Worm (Caenorhabditis elegans) whole organism, L3 larva: Measurements from ENCODE around the gene Y44A6B.3.

Source experiments
- ZK546.5 ChIP-seq: sonication (generic microtip); optimal IDR thresholded peaks from 2 replicates; lab custom pipeline; 2017; ENCODE audit warnings: missing biosample characterization, missing genetic modification characterization
- ceh-28 ChIP-seq: fragments of 150-350 bp; optimal IDR thresholded peaks from 2 replicates; lab custom pipeline; 2014; ENCODE audit warnings: missing biosample characterization, missing genetic modification reagents, missing genetic modification characterization
- ceh-9 ChIP-seq: sonication (generic microtip); optimal IDR thresholded peaks from 2 replicates; lab custom pipeline; 2018; ENCODE audit warnings: missing biosample characterization, missing genetic modification characterization
- elt-2 ChIP-seq: sonication (generic microtip); optimal IDR thresholded peaks from 2 replicates; lab custom pipeline; 2016; ENCODE audit warnings: missing genetic modification reagents, mild to moderate bottlenecking, missing genetic modification characterization, missing compliant biosample characterization
- elt-3 ChIP-seq, 3 experiments: fragments of 150-350 bp in 1 of 3; sonication (generic microtip) in 2 of 3; optimal IDR thresholded peaks; 2 replicates in 2 of 3; 4 replicates in 1 of 3; lab custom pipeline; 2014 to 2017; ENCODE audit warnings: missing biosample characterization in 3 of 3, missing genetic modification characterization in 3 of 3
- eor-1 ChIP-seq, 2 experiments: fragments of 150-350 bp; optimal IDR thresholded peaks; 2 replicates each; lab custom pipeline; 2014 to 2018; ENCODE audit warnings: missing biosample characterization in 2 of 2, missing genetic modification characterization in 2 of 2
- fkh-10 ChIP-seq: sonication (generic microtip); optimal IDR thresholded peaks from 2 replicates; lab custom pipeline; 2017; ENCODE audit warnings: missing biosample characterization, missing genetic modification reagents, missing genetic modification characterization
- fkh-2 ChIP-seq: fragments of 150-350 bp; optimal IDR thresholded peaks from 2 replicates; lab custom pipeline; 2014; ENCODE audit warnings: missing biosample characterization, missing genetic modification reagents, missing genetic modification characterization
- jun-1 ChIP-seq: fragments of 150-350 bp; optimal IDR thresholded peaks from 2 replicates; lab custom pipeline; 2014; ENCODE audit warnings: missing biosample characterization, missing genetic modification reagents, missing genetic modification characterization
- lin-15B ChIP-seq: fragments of 150-350 bp; optimal IDR thresholded peaks from 2 replicates; lab custom pipeline; 2014; ENCODE audit warnings: missing biosample characterization, missing genetic modification characterization
- lin-39 ChIP-seq: fragments of 150-350 bp; optimal IDR thresholded peaks from 2 replicates; lab custom pipeline; 2018; ENCODE audit warnings: missing biosample characterization, missing genetic modification reagents, missing genetic modification characterization
- lsy-12 ChIP-seq: sonication (generic microtip); optimal IDR thresholded peaks from 2 replicates; lab custom pipeline; 2016; ENCODE audit warnings: mild to moderate bottlenecking, missing genetic modification characterization, missing compliant biosample characterization
- mml-1 ChIP-seq: fragments of 150-350 bp; sonication (generic microtip); optimal IDR thresholded peaks from 3 replicates; lab custom pipeline; 2014; ENCODE audit warnings: missing biosample characterization, missing genetic modification characterization
- nfya-1 ChIP-seq: sonication (generic microtip); optimal IDR thresholded peaks from 2 replicates; lab custom pipeline; 2017; ENCODE audit warnings: missing genetic modification characterization, mild to moderate bottlenecking, missing compliant biosample characterization, antibody characterized with exemption, moderate library complexity; ENCODE audit not compliant: insufficient read depth
- nhr-11 ChIP-seq: fragments of 150-350 bp; optimal IDR thresholded peaks from 2 replicates; lab custom pipeline; 2014; ENCODE audit warnings: missing biosample characterization, missing genetic modification characterization
- nhr-12 ChIP-seq: fragments of 150-350 bp; optimal IDR thresholded peaks from 2 replicates; lab custom pipeline; 2014; ENCODE audit warnings: missing biosample characterization, missing genetic modification characterization
- nhr-23 ChIP-seq: fragments of 150-350 bp; optimal IDR thresholded peaks from 2 replicates; lab custom pipeline; 2014; ENCODE audit warnings: missing biosample characterization, missing genetic modification reagents, missing genetic modification characterization
- nhr-237 ChIP-seq: fragments of 150-350 bp; optimal IDR thresholded peaks from 2 replicates; lab custom pipeline; 2014; ENCODE audit warnings: missing biosample characterization, missing genetic modification characterization
- nhr-25 ChIP-seq: sonication (generic microtip); optimal IDR thresholded peaks from 2 replicates; lab custom pipeline; 2017; ENCODE audit warnings: missing biosample characterization, missing genetic modification characterization
- nhr-43 ChIP-seq: sonication (generic microtip); optimal IDR thresholded peaks from 2 replicates; lab custom pipeline; 2016; ENCODE audit warnings: mild to moderate bottlenecking, missing genetic modification characterization, missing compliant biosample characterization; ENCODE audit not compliant: poor library complexity, severe bottlenecking
- nhr-76 ChIP-seq: fragments of 150-350 bp; sonication (generic microtip); optimal IDR thresholded peaks from 5 replicates; lab custom pipeline; 2014; ENCODE audit warnings: missing biosample characterization, missing genetic modification characterization
- nhr-77 ChIP-seq: fragments of 150-350 bp; optimal IDR thresholded peaks from 2 replicates; lab custom pipeline; 2014; ENCODE audit warnings: missing biosample characterization, missing genetic modification characterization
- skn-1 ChIP-seq: fragments of 150-350 bp; optimal IDR thresholded peaks from 2 replicates; lab custom pipeline; 2014; ENCODE audit warnings: missing biosample characterization, missing genetic modification characterization
- tbx-2 ChIP-seq: sonication (generic microtip); optimal IDR thresholded peaks from 2 replicates; lab custom pipeline; 2016; ENCODE audit warnings: mild to moderate bottlenecking, missing genetic modification characterization, missing compliant biosample characterization
- unc-39 ChIP-seq: sonication (generic microtip); optimal IDR thresholded peaks from 4 replicates; lab custom pipeline; 2017; ENCODE audit warnings: missing biosample characterization, missing genetic modification characterization
- unc-62 ChIP-seq: fragments of 150-350 bp; sonication (generic microtip); optimal IDR thresholded peaks from 4 replicates; lab custom pipeline; 2014; ENCODE audit warnings: missing biosample characterization, missing genetic modification reagents, missing genetic modification characterization
- zag-1 ChIP-seq: fragments of 150-350 bp; optimal IDR thresholded peaks from 2 replicates; lab custom pipeline; 2014; ENCODE audit warnings: missing biosample characterization, missing genetic modification characterization
- ztf-11 ChIP-seq: fragments of 150-350 bp; optimal IDR thresholded peaks from 2 replicates; lab custom pipeline; 2014; ENCODE audit warnings: missing biosample characterization, missing genetic modification characterization

Y44A6B.3 gene

DNA sequence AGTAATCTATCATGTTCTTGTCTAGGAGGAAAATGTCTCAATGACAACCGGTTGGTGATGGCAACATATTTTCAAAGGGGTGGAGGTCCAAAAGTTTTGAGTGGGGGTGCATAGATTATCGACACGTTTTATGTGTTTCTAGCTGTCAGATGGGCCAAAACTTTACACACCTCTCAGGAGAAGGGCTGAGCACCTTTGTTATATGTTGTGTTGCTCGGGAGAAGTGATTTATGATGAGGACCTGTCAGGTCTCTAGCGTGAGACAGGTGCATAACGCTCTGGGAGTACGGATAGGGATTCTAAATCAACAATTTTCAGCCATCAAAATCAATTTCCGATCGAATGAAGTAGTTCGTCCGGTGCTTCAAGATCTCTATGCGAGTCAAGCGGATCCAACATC is 18.4 kb upstream of the Y44A6B.3 start:
- TF ChIP-seq lin-15B, result no peak
- TF ChIP-seq ztf-11 (tag; lab: Kevin White, UChicago), result no peak
- no peak for TF ChIP-seq lin-39 (tag; lab: Kevin White, UChicago)
- no peak for TF ChIP-seq ZK546.5 (tag; lab: Kevin White, UChicago)
- TF ChIP-seq fkh-10 (GFP tag; lab: Kevin White, UChicago), result no peak
- TF ChIP-seq lsy-12 (tag; lab: Kevin White, UChicago), result no peak
- no peak for TF ChIP-seq zag-1 (tag; lab: Kevin White, UChicago)
- TF ChIP-seq nhr-76 (tag; lab: Kevin White, UChicago), result no peak
- TF ChIP-seq elt-3 (tag; optimal IDR thresholded peaks at IDR 0.05; lab: Kevin White, UChicago), result no peak
- TF ChIP-seq nhr-11 (tag; lab: Kevin White, UChicago), result no peak

DNA sequence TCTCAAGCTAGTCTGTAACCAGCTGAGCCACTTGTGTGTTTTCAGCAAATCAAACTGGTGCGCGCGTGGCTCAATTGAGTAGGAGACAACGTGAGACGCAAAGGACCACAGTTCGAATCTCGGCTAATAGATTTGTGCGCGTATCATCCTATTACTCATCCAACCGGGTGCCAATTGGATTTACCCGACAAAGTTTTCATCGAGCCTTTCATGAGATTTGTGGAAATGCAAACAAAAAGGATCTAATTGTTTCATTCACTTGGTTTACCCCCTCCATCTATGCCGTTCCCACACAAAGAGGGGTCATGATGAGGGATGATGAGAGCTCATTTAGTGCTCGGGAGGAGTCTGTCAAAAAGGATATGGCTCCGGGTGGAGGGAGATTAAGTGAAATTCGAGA is 16.9 kb upstream of the Y44A6B.3 start:
- no peak for TF ChIP-seq lin-15B
- no peak for TF ChIP-seq jun-1 (tag; lab: Kevin White, UChicago)
- TF ChIP-seq nhr-12, result no peak

DNA sequence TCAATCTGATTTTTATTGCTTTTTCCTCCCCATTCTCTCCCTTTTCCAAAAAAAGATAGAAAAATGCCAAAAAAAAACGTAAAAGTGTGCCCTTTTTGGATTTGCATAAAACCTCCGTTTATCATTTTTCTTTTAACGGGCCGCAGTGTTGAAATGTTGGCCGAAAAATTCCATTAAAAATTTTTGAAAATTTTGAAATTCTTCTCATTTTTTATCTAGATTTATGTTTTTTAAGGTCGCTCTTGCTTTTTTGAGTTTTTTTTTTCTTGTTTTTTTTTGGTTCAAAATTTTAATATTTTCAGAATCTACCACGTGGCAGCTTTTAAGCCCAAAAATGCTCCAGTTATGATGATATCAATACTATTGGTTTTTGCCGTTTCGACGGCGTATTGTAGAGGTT is 16.1 kb upstream of the Y44A6B.3 start, which contains the start of gene mnr-1:
TSS of gene mnr-1 (plus strand) at position 301 of the 400 bp plus-strand sequence.
- TF ChIP-seq nhr-43 (tag; lab: Kevin White, UChicago), result no peak
- TF ChIP-seq, all 47 proteins: peak for 0

DNA sequence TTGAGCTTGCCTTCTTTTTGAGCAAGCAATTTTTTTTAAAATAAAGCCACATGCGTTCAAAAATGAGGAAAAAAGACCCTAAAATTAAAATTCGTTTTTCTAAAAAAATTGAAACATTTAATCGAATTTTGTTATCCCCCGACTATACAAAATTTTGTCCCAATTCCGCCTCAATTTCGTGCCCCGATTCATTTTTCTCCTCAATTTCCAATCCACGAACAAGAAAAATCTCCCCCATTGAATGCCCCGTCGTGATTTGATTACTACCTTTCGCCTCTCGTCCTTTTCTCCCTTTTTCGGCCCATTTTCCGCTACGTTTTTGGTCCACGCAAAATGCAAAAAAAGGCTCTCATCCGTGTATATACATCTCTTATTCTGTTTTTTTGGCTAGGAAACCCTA is 13.7 kb upstream of the Y44A6B.3 start:
- TF ChIP-seq zag-1 (tag; lab: Kevin White, UChicago) (no peak), fkh-10 (GFP tag; lab: Kevin White, UChicago) (no peak), nfya-1 (tag; lab: Kevin White, UChicago) (no peak), ceh-9 (tag; lab: Kevin White, UChicago) (no peak), elt-2 (no peak)

DNA sequence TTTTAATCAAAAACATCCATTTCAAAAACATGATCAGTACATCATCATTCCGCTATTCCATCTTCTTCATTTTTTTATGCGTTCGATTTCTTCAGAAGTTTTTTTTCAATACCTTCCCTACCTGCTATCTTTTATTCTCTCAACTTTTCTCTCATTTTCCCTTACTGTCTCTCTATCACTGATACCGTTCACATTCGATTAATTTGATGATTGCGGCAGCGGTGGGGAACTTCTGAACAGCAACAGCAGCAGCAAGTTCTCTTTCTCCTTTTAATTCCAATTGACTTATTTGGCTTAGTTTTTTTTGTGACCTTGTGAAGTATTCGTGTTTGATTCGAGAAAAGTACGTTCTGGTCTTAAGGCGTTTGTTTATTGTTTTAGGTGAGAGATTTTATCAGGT is 10.6 kb upstream of the Y44A6B.3 start:
- TF ChIP-seq elt-3 (tag; optimal IDR thresholded peaks at IDR 0.05; lab: Kevin White, UChicago) (peak in 2 of 3 experiments; percentile 66 to 82), nhr-25 (tag; lab: Kevin White, UChicago) (peak; percentile 63), fkh-2 (no peak)

DNA sequence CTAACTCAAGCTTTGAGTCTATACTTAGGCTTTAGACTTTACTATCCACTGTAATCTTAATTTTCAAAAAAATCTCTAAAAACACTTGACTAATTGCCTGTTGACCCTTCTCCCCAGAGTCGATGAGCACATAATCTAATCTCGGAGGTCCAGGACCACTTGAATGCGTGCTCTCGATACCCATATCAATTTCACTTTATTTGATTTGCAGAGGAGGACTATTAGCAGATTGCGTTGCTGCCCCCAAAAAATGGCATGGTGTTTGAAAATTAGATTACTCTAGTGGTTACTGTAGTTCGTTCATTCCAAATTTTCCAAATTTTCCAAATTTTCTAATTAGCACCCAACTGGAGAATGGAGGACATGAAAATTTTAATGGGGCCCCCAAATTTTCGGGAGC is 7.2 kb upstream of the Y44A6B.3 start:
- TF ChIP-seq eor-1 (tag; optimal IDR thresholded peaks at IDR 0.05; lab: Kevin White, UChicago), result no peak
- TF ChIP-seq nhr-23 (tag; lab: Kevin White, UChicago), result no peak
- TF ChIP-seq tbx-2, result no peak
- no peak for TF ChIP-seq ceh-28
- TF ChIP-seq, all 47 proteins: peak for 0

DNA sequence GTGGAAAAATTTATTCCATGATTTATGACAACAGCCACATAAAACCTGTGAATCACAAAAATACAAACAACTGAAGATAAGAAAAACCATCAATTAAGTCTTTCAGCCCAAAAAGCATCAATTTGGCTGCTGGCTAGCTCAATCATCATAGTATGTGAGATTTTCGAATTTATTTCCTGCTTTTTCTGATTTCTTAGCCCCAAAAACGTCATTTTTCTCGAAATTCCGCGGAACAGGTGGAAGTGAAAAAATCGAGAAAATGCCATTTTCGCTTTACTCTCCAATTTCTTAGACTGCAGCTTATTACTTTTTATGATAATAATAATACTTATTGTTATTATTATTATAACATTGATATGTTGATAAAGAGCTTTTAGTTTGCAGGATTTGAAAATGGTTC is 3.7 kb upstream of the Y44A6B.3 start, which contains the start of gene srxa-15:
TSS of gene srxa-15 (plus strand) at position 301 of the 400 bp plus-strand sequence.
- TF ChIP-seq unc-62 (GFP tag; lab: Kevin White, UChicago), result no peak
- no peak for TF ChIP-seq skn-1 (tag; lab: Kevin White, UChicago)
- TF ChIP-seq mml-1, result no peak
- TF ChIP-seq eor-1 (tag; optimal IDR thresholded peaks at IDR 0.05; lab: Kevin White, UChicago), result no peak
- TF ChIP-seq unc-39 (tag; lab: Kevin White, UChicago), result no peak
- TF ChIP-seq nhr-237 (tag; lab: Kevin White, UChicago), result no peak
- TF ChIP-seq elt-3 (tag; optimal IDR thresholded peaks at IDR 0.05; lab: Kevin White, UChicago), result no peak

DNA sequence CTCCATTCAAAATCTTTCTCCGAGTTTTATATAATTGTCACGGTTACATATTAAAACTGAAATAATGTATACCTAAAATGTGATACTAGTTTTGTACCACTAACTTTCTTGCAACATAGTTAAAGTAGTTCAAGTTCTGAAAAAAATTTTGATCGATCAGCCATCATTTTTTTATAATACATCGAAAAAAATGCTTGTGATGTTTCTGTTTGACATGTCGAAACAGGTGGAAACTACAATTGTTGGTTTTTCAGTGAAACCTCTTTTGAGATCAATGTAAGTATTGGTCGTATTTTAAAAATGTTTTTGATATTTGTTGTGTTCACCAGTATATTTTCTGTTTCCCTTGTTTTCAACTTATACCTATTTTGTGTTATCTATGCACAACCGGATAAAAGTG is 1.1 kb upstream of the Y44A6B.3 start, which contains the start of gene srxa-14:
TSS of gene srxa-14 (plus strand) at position 301 of the 400 bp plus-strand sequence.
- no peak for TF ChIP-seq nhr-77
